Worm (Caenorhabditis elegans) whole organism, late embryonic: ENCODE measurements around the gene ncx-10.

Source experiments
- ceh-31 ChIP-seq: sonication (generic microtip); optimal IDR thresholded peaks from 2 replicates; lab custom pipeline; 2016; ENCODE audit warnings: missing genetic modification characterization, missing compliant biosample characterization
- ceh-34 ChIP-seq: sonication (generic microtip); optimal IDR thresholded peaks from 2 replicates; lab custom pipeline; 2016; ENCODE audit warnings: mild to moderate bottlenecking, missing genetic modification characterization, missing compliant biosample characterization
- ceh-6 ChIP-seq: fragments of 200-800 bp; sonication (Bioruptor generic); optimal IDR thresholded peaks from 2 replicates; lab custom pipeline; 2018; ENCODE audit warnings: mild to moderate bottlenecking, missing genetic modification characterization, missing compliant biosample characterization
- ceh-9 ChIP-seq: sonication (generic microtip); optimal IDR thresholded peaks from 2 replicates; lab custom pipeline; 2016; ENCODE audit warnings: mild to moderate bottlenecking, missing genetic modification characterization, inconsistent platforms, missing compliant biosample characterization
- elt-2 ChIP-seq: sonication (generic microtip); optimal IDR thresholded peaks from 2 replicates; lab custom pipeline; 2016; ENCODE audit warnings: missing genetic modification reagents, missing genetic modification characterization, missing compliant biosample characterization
- ets-4 ChIP-seq: sonication (generic microtip); optimal IDR thresholded peaks from 2 replicates; lab custom pipeline; 2016; ENCODE audit warnings: missing genetic modification characterization, missing compliant biosample characterization
- nfya-1 ChIP-seq: sonication (generic microtip); optimal IDR thresholded peaks from 2 replicates; lab custom pipeline; 2017; ENCODE audit warnings: missing genetic modification characterization, mild to moderate bottlenecking, missing compliant biosample characterization, antibody characterized with exemption, moderate library complexity
- rnt-1 ChIP-seq: sonication (generic microtip); optimal IDR thresholded peaks from 2 replicates; lab custom pipeline; 2016; ENCODE audit warnings: missing genetic modification characterization, missing compliant biosample characterization
- tbx-7 ChIP-seq: sonication (generic microtip); optimal IDR thresholded peaks from 2 replicates; lab custom pipeline; 2016; ENCODE audit warnings: missing genotype, missing genetic modification characterization, missing compliant biosample characterization
- unc-55 ChIP-seq: sonication (generic microtip); optimal IDR thresholded peaks from 2 replicates; lab custom pipeline; 2017; ENCODE audit warnings: missing biosample characterization, missing genetic modification reagents, missing genetic modification characterization

DNA sequence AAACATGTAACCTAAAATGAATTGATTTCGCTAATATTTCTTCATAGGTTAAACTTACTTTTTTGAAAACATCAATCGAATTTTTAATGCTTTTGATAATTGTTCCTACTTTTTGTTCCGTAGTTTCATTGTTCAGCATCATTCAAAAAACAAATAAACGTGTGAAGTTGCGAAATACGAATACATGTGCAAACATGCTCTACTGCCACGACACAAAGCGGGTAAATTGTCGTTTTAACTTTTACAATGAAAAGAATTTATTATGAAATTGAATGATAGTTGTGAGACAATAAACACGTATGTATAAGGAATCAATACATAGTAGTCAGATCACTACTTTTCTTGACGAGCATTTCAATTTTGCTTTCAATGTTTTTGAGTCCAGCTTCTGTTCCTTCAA is 22.3 kb upstream of the ncx-10 start, which contains the start of gene F26D11.12:
- TF ChIP-seq tbx-7 (tag; lab: Kevin White, UChicago) (no peak), ets-4 (tag; lab: Kevin White, UChicago) (no peak), ceh-9 (tag; lab: Kevin White, UChicago) (no peak), rnt-1 (tag; lab: Kevin White, UChicago) (no peak), ceh-6 (GFP tag; lab: Kevin White, UChicago) (no peak), unc-55 (GFP tag; lab: Kevin White, UChicago) (no peak), ceh-31 (tag; lab: Kevin White, UChicago) (no peak), elt-2 (no peak), nfya-1 (tag; lab: Kevin White, UChicago) (no peak), ceh-34 (tag; lab: Kevin White, UChicago) (no peak)
